Fruit fly (Drosophila melanogaster): Measurements from ENCODE around the gene MED30.

MED30 gene

dm6 chr3L:663880-664279 is 10.0 kb upstream of the MED30 start (continued):
- TF ChIP-seq CG4318 (GFP tag; optimal IDR thresholded peaks at IDR 0.05) = peak; percentile 7
- TF ChIP-seq Hr39 (GFP tag; optimal IDR thresholded peaks at IDR 0.05) = peak; percentile 88
- TF ChIP-seq fd85E (GFP tag; optimal IDR thresholded peaks at IDR 0.05) = no peak
- TF ChIP-seq dac (GFP tag; optimal IDR thresholded peaks at IDR 0.05) = no peak
- TF ChIP-seq CG34406 (GFP tag; optimal IDR thresholded peaks at IDR 0.05) = peak; percentile 47
- peak; percentile 83 for TF ChIP-seq topi (GFP tag; optimal IDR thresholded peaks at IDR 0.05)
- TF ChIP-seq CG9139 (GFP tag; optimal IDR thresholded peaks at IDR 0.05) = no peak
- no peak for TF ChIP-seq CG1621 (tag; optimal IDR thresholded peaks at IDR 0.05)

- TF ChIP-seq CG15336 (GFP tag; IDR thresholded peaks at IDR 0.05) = 0 out of 2 replicates have a peak, but pooled peaks have one; percentile 26
- peak; percentile 9 to 27 for TF ChIP-seq salr (GFP tag; optimal IDR thresholded peaks at IDR 0.05)
- TF ChIP-seq Ets96B (tag; optimal IDR thresholded peaks at IDR 0.05) = peak; percentile 76
- peak; percentile 52 for TF ChIP-seq CG6792 (GFP tag; optimal IDR thresholded peaks at IDR 0.05)
- no peak for TF ChIP-seq fkh (GFP tag; optimal IDR thresholded peaks at IDR 0.05)
- no peak for TF ChIP-seq CG8319 (GFP tag; optimal IDR thresholded peaks at IDR 0.05)
- TF ChIP-seq acj6 (GFP tag; optimal IDR thresholded peaks at IDR 0.05) = peak; percentile 59
- TF ChIP-seq Met (GFP tag; optimal IDR thresholded peaks at IDR 0.05) = peak; percentile 81
- TF ChIP-seq CG34406 (GFP tag; optimal IDR thresholded peaks at IDR 0.05) = peak; percentile 58
- TF ChIP-seq Sox15 (GFP tag; optimal IDR thresholded peaks at IDR 0.05) = no peak
- peak; percentile 62 for TF ChIP-seq achi (GFP tag; optimal IDR thresholded peaks at IDR 0.05)
- peak; percentile 63 for TF ChIP-seq CG10631 (GFP tag; optimal IDR thresholded peaks at IDR 0.05)
- TF ChIP-seq Eip93F (GFP tag; optimal IDR thresholded peaks at IDR 0.05) = no peak
- TF ChIP-seq CG6808 (GFP tag; optimal IDR thresholded peaks at IDR 0.05) = peak; percentile 61
- TF ChIP-seq topi (GFP tag; optimal IDR thresholded peaks at IDR 0.05) = peak; percentile 68
- TF ChIP-seq CG3919 (GFP tag; optimal IDR thresholded peaks at IDR 0.05) = peak; percentile 68
- TF ChIP-seq eg (GFP tag; IDR thresholded peaks at IDR 0.05) = peak; percentile 25; the same call in 1 of the 3 replicates
- peak; percentile 28 for TF ChIP-seq CG11762 (GFP tag; optimal IDR thresholded peaks at IDR 0.05; ENCODE audit: insufficient read depth)
- TF ChIP-seq CG7368 (GFP tag; optimal IDR thresholded peaks at IDR 0.05) = peak; percentile 35
- peak; percentile 69 for TF ChIP-seq Eip75B (GFP tag; optimal IDR thresholded peaks at IDR 0.05)
- TF ChIP-seq dac (GFP tag; optimal IDR thresholded peaks at IDR 0.05) = no peak
- no peak for TF ChIP-seq fd85E (GFP tag; optimal IDR thresholded peaks at IDR 0.05)
- TF ChIP-seq Eip78C (GFP tag) = peak; percentile 89
- peak; percentile 24 for TF ChIP-seq CG11902 (GFP tag; optimal IDR thresholded peaks at IDR 0.05)
- peak; percentile 7 for TF ChIP-seq CG16779 (tag; optimal IDR thresholded peaks at IDR 0.05)
- peak; percentile 58 for TF ChIP-seq fd59A (GFP tag; optimal IDR thresholded peaks at IDR 0.05)
- peak; percentile 5 for TF ChIP-seq CG9139 (GFP tag; optimal IDR thresholded peaks at IDR 0.05)
- TF ChIP-seq CG6854 (GFP tag; optimal IDR thresholded peaks at IDR 0.05) = peak; percentile 11
- TF ChIP-seq Sox102F (GFP tag; optimal IDR thresholded peaks at IDR 0.05) = peak; percentile 55
- TF ChIP-seq esn (GFP tag; optimal IDR thresholded peaks at IDR 0.05) = peak; percentile 78
- TF ChIP-seq CG31627 (GFP tag; optimal IDR thresholded peaks at IDR 0.05) = peak; percentile 63
- TF ChIP-seq Smox (GFP tag; optimal IDR thresholded peaks at IDR 0.05) = peak; percentile 65
- TF ChIP-seq Blimp-1 (GFP tag; optimal IDR thresholded peaks at IDR 0.05) = peak; percentile 2
- peak; percentile 11 to 37 for TF ChIP-seq ss (GFP tag; optimal IDR thresholded peaks at IDR 0.05)
- peak; percentile 73 for TF ChIP-seq lz (GFP tag; optimal IDR thresholded peaks at IDR 0.05)
- no peak for TF ChIP-seq Hr4 (GFP tag; optimal IDR thresholded peaks at IDR 0.05)
- peak; percentile 55 for TF ChIP-seq dsx (GFP tag; optimal IDR thresholded peaks at IDR 0.05; ENCODE audit: poor library complexity, severe bottlenecking)
- TF ChIP-seq pdm3 (GFP tag; optimal IDR thresholded peaks at IDR 0.05) = peak; percentile 53
- TF ChIP-seq CG4318 (GFP tag; optimal IDR thresholded peaks at IDR 0.05) = no peak
- peak; percentile 72 for TF ChIP-seq CG3032 (tag; optimal IDR thresholded peaks at IDR 0.05)
- TF ChIP-seq Hr38 (GFP tag; optimal IDR thresholded peaks at IDR 0.05) = no peak
- peak; percentile 65 for TF ChIP-seq CG10669 (GFP tag; optimal IDR thresholded peaks at IDR 0.05)
- no peak for TF ChIP-seq Lpt (GFP tag; optimal IDR thresholded peaks at IDR 0.05)
- no peak for TF ChIP-seq CG11294 (GFP tag; IDR thresholded peaks at IDR 0.05)
- TF ChIP-seq Gug (GFP tag; IDR thresholded peaks at IDR 0.05) = no peak
- TF ChIP-seq Hr39 (GFP tag; optimal IDR thresholded peaks at IDR 0.05) = peak; percentile 66
Observed at dm6 chr3L:660314-661075, 6.6 kb upstream of the MED30 start.

Measured in whole organism, prepupa.